Fruit fly (Drosophila melanogaster): ENCODE data around the gene Nepl21.

Nepl21 gene

dm6 chr3R:28848693-28849470 lies 34.6 kb upstream of the Nepl21 start:
- TF ChIP-seq Dll (optimal IDR thresholded peaks at IDR 0.05) (no peak), usp (GFP tag; optimal IDR thresholded peaks at IDR 0.05) (no peak), pan (optimal IDR thresholded peaks at IDR 0.05) (no peak), psq (optimal IDR thresholded peaks at IDR 0.05) (no peak), CG8478 (optimal IDR thresholded peaks at IDR 0.05) (no peak), EcR (GFP tag; optimal IDR thresholded peaks at IDR 0.05) (no peak)

- TF ChIP-seq usp (GFP tag; optimal IDR thresholded peaks at IDR 0.05) (no peak), psq (optimal IDR thresholded peaks at IDR 0.05) (no peak), CG8478 (optimal IDR thresholded peaks at IDR 0.05) (no peak), Dll (optimal IDR thresholded peaks at IDR 0.05) (no peak), pan (optimal IDR thresholded peaks at IDR 0.05) (no peak), EcR (GFP tag; optimal IDR thresholded peaks at IDR 0.05) (no peak)
Observed at dm6 chr3R:28850662-28851257, 32.7 kb upstream of the Nepl21 start.

dm6 chr3R:28851530-28851929 lies 32.0 kb upstream of the Nepl21 start:
- TF ChIP-seq EcR (GFP tag; optimal IDR thresholded peaks at IDR 0.05) (no peak), Dll (optimal IDR thresholded peaks at IDR 0.05) (no peak), usp (GFP tag; optimal IDR thresholded peaks at IDR 0.05) (no peak), psq (optimal IDR thresholded peaks at IDR 0.05) (no peak), CG8478 (optimal IDR thresholded peaks at IDR 0.05) (no peak), pan (optimal IDR thresholded peaks at IDR 0.05) (no peak)

dm6 chr3R:28851966-28852377 lies 31.5 kb upstream of the Nepl21 start:
- TF ChIP-seq usp (GFP tag; optimal IDR thresholded peaks at IDR 0.05) = no peak
- TF ChIP-seq Dll (optimal IDR thresholded peaks at IDR 0.05) = no peak
- no peak for TF ChIP-seq pan (optimal IDR thresholded peaks at IDR 0.05)
- no peak for TF ChIP-seq CG8478 (optimal IDR thresholded peaks at IDR 0.05)

dm6 chr3R:28856140-28856539 lies 27.4 kb upstream of the Nepl21 start:
- TF ChIP-seq CG8478 (optimal IDR thresholded peaks at IDR 0.05) (no peak), EcR (GFP tag; optimal IDR thresholded peaks at IDR 0.05) (no peak), usp (GFP tag; optimal IDR thresholded peaks at IDR 0.05) (no peak), Dll (optimal IDR thresholded peaks at IDR 0.05) (no peak), pan (optimal IDR thresholded peaks at IDR 0.05) (no peak), psq (optimal IDR thresholded peaks at IDR 0.05) (no peak)

- TF ChIP-seq EcR (GFP tag; optimal IDR thresholded peaks at IDR 0.05) (no peak), CG8478 (optimal IDR thresholded peaks at IDR 0.05) (no peak), psq (optimal IDR thresholded peaks at IDR 0.05) (no peak), Dll (optimal IDR thresholded peaks at IDR 0.05) (no peak), pan (optimal IDR thresholded peaks at IDR 0.05) (no peak)
Observed at dm6 chr3R:28856829-28857228, 26.7 kb upstream of the Nepl21 start.

- TF ChIP-seq EcR (GFP tag; optimal IDR thresholded peaks at IDR 0.05) (peak in 1 of 2 experiments; percentile 4), usp (GFP tag; optimal IDR thresholded peaks at IDR 0.05) (no peak)
Observed at dm6 chr3R:28857287-28858024, 26.0 kb upstream of the Nepl21 start.

- peak; percentile 58 for TF ChIP-seq CG8478 (optimal IDR thresholded peaks at IDR 0.05)
- peak; percentile 54 for TF ChIP-seq Dll (optimal IDR thresholded peaks at IDR 0.05)
- no peak for TF ChIP-seq pan (optimal IDR thresholded peaks at IDR 0.05)
Observed at dm6 chr3R:28858241-28858647, 25.2 kb upstream of the Nepl21 start.

- TF ChIP-seq usp (GFP tag; optimal IDR thresholded peaks at IDR 0.05) (no peak), psq (optimal IDR thresholded peaks at IDR 0.05) (no peak), pan (optimal IDR thresholded peaks at IDR 0.05) (no peak), EcR (GFP tag; optimal IDR thresholded peaks at IDR 0.05) (no peak), CG8478 (optimal IDR thresholded peaks at IDR 0.05) (no peak), Dll (optimal IDR thresholded peaks at IDR 0.05) (peak; percentile 81)
Observed at dm6 chr3R:28859058-28859526, 24.4 kb upstream of the Nepl21 start, which contains the start of gene Inx3. Inx3 (minus strand) TSS chr3R:28859497.

- TF ChIP-seq pan (optimal IDR thresholded peaks at IDR 0.05) (no peak), EcR (GFP tag; optimal IDR thresholded peaks at IDR 0.05) (no peak), CG8478 (optimal IDR thresholded peaks at IDR 0.05) (no peak), psq (optimal IDR thresholded peaks at IDR 0.05) (no peak), Dll (optimal IDR thresholded peaks at IDR 0.05) (no peak), usp (GFP tag; optimal IDR thresholded peaks at IDR 0.05) (no peak)
Observed at dm6 chr3R:28860582-28860981, 22.9 kb upstream of the Nepl21 start.

dm6 chr3R:28861309-28862157 lies 22.0 kb upstream of the Nepl21 start:
- TF ChIP-seq CG8478 (optimal IDR thresholded peaks at IDR 0.05) = no peak
- no peak for TF ChIP-seq pan (optimal IDR thresholded peaks at IDR 0.05)
- TF ChIP-seq psq (optimal IDR thresholded peaks at IDR 0.05) = no peak
- no peak for TF ChIP-seq usp (GFP tag; optimal IDR thresholded peaks at IDR 0.05)
- TF ChIP-seq EcR (GFP tag; optimal IDR thresholded peaks at IDR 0.05) = no peak
- TF ChIP-seq Dll (optimal IDR thresholded peaks at IDR 0.05) = no peak
